Fruit fly (Drosophila melanogaster) S2 (cell line): ENCODE data around the gene CG32187.

Source experiments
- CG8478 ChIP-seq: fragments of >200 bp; optimal IDR thresholded peaks from 2 replicates; lab custom pipeline; 2018
- CTCF ChIP-seq, 2 experiments: fragments of >200 bp; optimal IDR thresholded peaks; 2 replicates each; lab custom pipeline; 2018

dm6 chr3L:17822784-17823383, 16.7 kb upstream of the CG32187 start, which contains the start of the genes Ir75c and Grd:
- TF ChIP-seq CG8478 (lab: Kevin White, UChicago) = no peak
- TF ChIP-seq CTCF (optimal IDR thresholded peaks at IDR 0.05; lab: Kevin White, UChicago) = no peak
